Worm (Caenorhabditis elegans) whole organism, L2 larva: ENCODE results near the gene B0303.7.

Source experiments
- Y55F3AM.14 ChIP-seq: fragments of 200-800 bp; sonication (Bioruptor generic); optimal IDR thresholded peaks from 2 replicates; lab custom pipeline; 2018; ENCODE audit warnings: mild to moderate bottlenecking, missing genetic modification characterization, missing compliant biosample characterization
- ZK546.5 ChIP-seq: sonication (generic microtip); optimal IDR thresholded peaks from 2 replicates; lab custom pipeline; 2017; ENCODE audit warnings: missing biosample characterization, missing genetic modification characterization
- alr-1 ChIP-seq: fragments of 150-350 bp; optimal IDR thresholded peaks from 2 replicates; lab custom pipeline; 2014; ENCODE audit warnings: missing biosample characterization, missing genetic modification characterization
- ama-1 ChIP-seq: fragments of 150-350 bp; optimal IDR thresholded peaks from 2 replicates; lab custom pipeline; 2018; ENCODE audit warnings: inconsistent platforms
- blmp-1 ChIP-seq: sonication (generic microtip); optimal IDR thresholded peaks from 2 replicates; lab custom pipeline; 2017; ENCODE audit warnings: missing genetic modification characterization, mild to moderate bottlenecking, missing compliant biosample characterization, antibody characterized with exemption, moderate library complexity; ENCODE audit not compliant: insufficient read depth
- egl-27 ChIP-seq: sonication (generic microtip); optimal IDR thresholded peaks from 3 replicates; lab custom pipeline; 2017; ENCODE audit warnings: missing biosample characterization, missing genetic modification reagents, missing genetic modification characterization
- fos-1 ChIP-seq: fragments of 150-350 bp; optimal IDR thresholded peaks from 2 replicates; lab custom pipeline; 2014; ENCODE audit warnings: missing biosample characterization, missing genetic modification characterization
- lin-13 ChIP-seq: fragments of 150-350 bp; optimal IDR thresholded peaks from 2 replicates; lab custom pipeline; 2014; ENCODE audit warnings: missing biosample characterization, missing genetic modification reagents, missing genetic modification characterization
- lin-39 ChIP-seq: fragments of 150-350 bp; optimal IDR thresholded peaks from 2 replicates; lab custom pipeline; 2014; ENCODE audit warnings: missing biosample characterization, missing genetic modification reagents, missing genetic modification characterization
- lsy-2 ChIP-seq, 2 experiments: fragments of 150-350 bp in 1 of 2; sonication (generic microtip) in 1 of 2; optimal IDR thresholded peaks; 2 replicates each; lab custom pipeline; 2014 to 2017; ENCODE audit warnings: missing biosample characterization in 2 of 2, missing genetic modification characterization in 2 of 2
- mbf-1 ChIP-seq: sonication (generic microtip); optimal IDR thresholded peaks from 2 replicates; lab custom pipeline; 2017; ENCODE audit warnings: missing biosample characterization, missing genetic modification characterization
- nhr-11 ChIP-seq: fragments of 150-350 bp; optimal IDR thresholded peaks from 2 replicates; lab custom pipeline; 2014; ENCODE audit warnings: missing biosample characterization, missing genetic modification characterization
- nhr-12 ChIP-seq: fragments of 150-350 bp; optimal IDR thresholded peaks from 2 replicates; lab custom pipeline; 2014; ENCODE audit warnings: missing biosample characterization, missing genetic modification characterization
- nhr-129 ChIP-seq: fragments of 150-350 bp; optimal IDR thresholded peaks from 2 replicates; lab custom pipeline; 2014; ENCODE audit warnings: missing biosample characterization, missing genetic modification characterization
- nhr-21 ChIP-seq: fragments of 150-350 bp; optimal IDR thresholded peaks from 2 replicates; lab custom pipeline; 2014; ENCODE audit warnings: missing biosample characterization, missing genetic modification characterization
- nhr-23 ChIP-seq: fragments of 150-350 bp; optimal IDR thresholded peaks from 2 replicates; lab custom pipeline; 2014; ENCODE audit warnings: missing biosample characterization, missing genetic modification reagents, missing genetic modification characterization
- nhr-25 ChIP-seq: fragments of 150-350 bp; sonication (generic microtip); optimal IDR thresholded peaks from 3 replicates; lab custom pipeline; 2014; ENCODE audit warnings: missing biosample characterization, missing genetic modification characterization
- nhr-6 ChIP-seq: fragments of 150-350 bp; optimal IDR thresholded peaks from 2 replicates; lab custom pipeline; 2014; ENCODE audit warnings: missing biosample characterization, missing genetic modification characterization
- sem-4 ChIP-seq: fragments of 150-350 bp; optimal IDR thresholded peaks from 2 replicates; lab custom pipeline; 2014; ENCODE audit warnings: missing biosample characterization, missing genetic modification reagents, missing genetic modification characterization
- skn-1 ChIP-seq: sonication (generic microtip); optimal IDR thresholded peaks from 2 replicates; lab custom pipeline; 2017; ENCODE audit warnings: missing biosample characterization, missing genetic modification characterization
- sma-9 ChIP-seq, 2 experiments: fragments of 150-350 bp in 1 of 2; sonication (generic microtip) in 1 of 2; optimal IDR thresholded peaks; 2 replicates each; lab custom pipeline; 2014 to 2016; ENCODE audit warnings: missing genetic modification characterization in 2 of 2, mild to moderate bottlenecking in 1 of 2, missing biosample characterization in 1 of 2, missing compliant biosample characterization in 1 of 2, missing genetic modification reagents in 1 of 2, moderate library complexity in 1 of 2
- snpc-4 ChIP-seq: fragments of 150-350 bp; optimal IDR thresholded peaks from 2 replicates; lab custom pipeline; 2014; ENCODE audit warnings: missing biosample characterization, missing genetic modification characterization
- unc-55 ChIP-seq: fragments of 150-350 bp; sonication (generic microtip); optimal IDR thresholded peaks from 3 replicates; lab custom pipeline; 2014; ENCODE audit warnings: missing biosample characterization, missing genetic modification reagents, missing genetic modification characterization
- unc-62 ChIP-seq: fragments of 150-350 bp; optimal IDR thresholded peaks from 2 replicates; lab custom pipeline; 2014; ENCODE audit warnings: missing biosample characterization, missing genetic modification reagents, missing genetic modification characterization
- zag-1 ChIP-seq: fragments of 150-350 bp; optimal IDR thresholded peaks from 2 replicates; lab custom pipeline; 2014; ENCODE audit warnings: missing biosample characterization, missing genetic modification characterization
- ztf-1 ChIP-seq: fragments of 200-800 bp; sonication (Bioruptor generic); conservative IDR thresholded peaks from 2 replicates; pipeline ENCODE4 v1.3.6; 2022; ENCODE audit warnings: missing genetic modification characterization, missing compliant biosample characterization
- ztf-4 ChIP-seq: fragments of 150-350 bp; optimal IDR thresholded peaks from 2 replicates; lab custom pipeline; 2014; ENCODE audit warnings: missing biosample characterization, missing genetic modification characterization

Gene B0303.7

DNA sequence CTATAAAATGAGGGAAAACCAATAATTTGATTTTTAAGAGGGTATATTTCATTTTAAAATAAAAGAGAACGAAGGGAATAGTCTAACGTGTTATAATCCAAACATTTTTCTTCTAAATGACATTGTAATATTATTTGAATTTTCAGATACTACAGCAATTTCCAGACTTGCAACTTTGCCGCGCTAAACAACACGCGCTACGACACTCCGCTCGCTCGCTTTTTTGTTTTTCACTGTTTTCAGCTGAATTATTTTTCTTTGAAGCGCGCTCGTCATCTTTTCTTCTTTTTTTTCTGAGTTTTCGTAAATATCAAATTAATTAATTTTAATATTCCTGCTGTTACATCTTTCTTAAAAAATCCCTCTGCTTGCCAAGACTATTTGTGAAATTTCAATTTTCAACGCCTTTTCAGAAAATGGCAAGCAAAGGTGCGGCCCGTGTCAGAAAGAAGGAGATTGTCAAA lies 23.8 kb downstream of the B0303.7 start, which contains the start of gene mrpl-11:
TSS of gene mrpl-11 (plus strand) at position 414 of the 464 bp plus-strand sequence.
- TF ChIP-seq nhr-25 (tag; lab: Kevin White, UChicago) (no peak), lsy-2 (tag; optimal IDR thresholded peaks at IDR 0.05; lab: Kevin White, UChicago) (peak in 1 of 2 experiments; percentile 9), unc-55 (GFP tag; lab: Kevin White, UChicago) (peak; percentile 30), ama-1 (lab: Kevin White, UChicago) (no peak)

DNA sequence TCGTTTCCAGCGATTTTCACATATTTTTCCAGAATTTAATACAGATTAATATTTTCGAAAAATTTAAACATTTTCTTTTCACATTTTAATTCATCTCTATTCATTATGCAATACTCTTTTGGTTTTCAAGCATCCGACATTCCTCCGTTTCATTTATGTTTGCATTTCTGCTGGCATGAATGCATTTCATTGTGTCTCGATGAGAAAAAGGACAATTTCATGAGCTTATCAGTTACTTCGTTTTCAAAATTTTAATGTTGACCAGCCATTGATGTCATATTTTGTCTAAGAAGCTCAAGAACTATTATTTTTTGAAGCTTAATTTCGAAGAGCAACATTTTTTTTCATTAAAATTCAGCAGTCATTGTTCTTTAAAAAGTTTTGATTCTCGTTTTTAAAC lies 25.2 kb downstream of the B0303.7 start:
- TF ChIP-seq snpc-4 (tag; lab: Kevin White, UChicago) (no peak), fos-1 (tag; lab: Kevin White, UChicago) (peak; percentile 47), unc-55 (GFP tag; lab: Kevin White, UChicago) (no peak)
- TF ChIP-seq, all 48 proteins: peak for 1

DNA sequence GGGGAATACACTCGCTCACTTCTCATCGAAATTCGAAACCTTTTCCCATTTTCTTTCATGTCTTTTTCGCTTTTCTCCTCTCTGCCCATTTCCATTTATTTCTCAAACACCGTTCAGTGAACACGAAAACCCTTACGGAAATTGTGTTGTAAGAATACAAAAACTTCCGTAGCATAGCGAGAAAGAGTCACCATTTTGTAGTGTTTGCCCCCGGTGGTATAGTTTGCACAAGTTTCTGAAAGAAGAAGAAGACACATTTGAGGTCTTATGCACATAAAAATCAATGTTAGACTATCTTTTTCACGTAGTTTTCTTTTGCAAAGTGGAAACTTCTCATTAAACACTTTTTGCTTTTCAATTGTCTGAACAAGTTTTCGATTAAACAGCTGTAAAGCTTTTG lies 25.7 kb downstream of the B0303.7 start:
- TF ChIP-seq sem-4 (tag; lab: Kevin White, UChicago), result no peak
- no peak for TF ChIP-seq alr-1 (tag; lab: Kevin White, UChicago)
- TF ChIP-seq skn-1 (tag; lab: Kevin White, UChicago), result no peak
- no peak for TF ChIP-seq snpc-4 (tag; lab: Kevin White, UChicago)
- TF ChIP-seq ztf-4 (tag; lab: Kevin White, UChicago), result no peak
- no peak for TF ChIP-seq Y55F3AM.14
- TF ChIP-seq nhr-129 (tag; lab: Kevin White, UChicago), result no peak
- no peak for TF ChIP-seq unc-62 (GFP tag; lab: Kevin White, UChicago)
- no peak for TF ChIP-seq fos-1 (tag; lab: Kevin White, UChicago)
- no peak for TF ChIP-seq nhr-12 (tag; lab: Kevin White, UChicago)
- TF ChIP-seq nhr-6 (tag; lab: Kevin White, UChicago), result no peak
- no peak for TF ChIP-seq ama-1 (lab: Kevin White, UChicago)
- TF ChIP-seq nhr-23 (tag; lab: Kevin White, UChicago), result no peak
- no peak for TF ChIP-seq nhr-25 (tag; lab: Kevin White, UChicago)
- TF ChIP-seq, all 48 proteins: peak for 0

DNA sequence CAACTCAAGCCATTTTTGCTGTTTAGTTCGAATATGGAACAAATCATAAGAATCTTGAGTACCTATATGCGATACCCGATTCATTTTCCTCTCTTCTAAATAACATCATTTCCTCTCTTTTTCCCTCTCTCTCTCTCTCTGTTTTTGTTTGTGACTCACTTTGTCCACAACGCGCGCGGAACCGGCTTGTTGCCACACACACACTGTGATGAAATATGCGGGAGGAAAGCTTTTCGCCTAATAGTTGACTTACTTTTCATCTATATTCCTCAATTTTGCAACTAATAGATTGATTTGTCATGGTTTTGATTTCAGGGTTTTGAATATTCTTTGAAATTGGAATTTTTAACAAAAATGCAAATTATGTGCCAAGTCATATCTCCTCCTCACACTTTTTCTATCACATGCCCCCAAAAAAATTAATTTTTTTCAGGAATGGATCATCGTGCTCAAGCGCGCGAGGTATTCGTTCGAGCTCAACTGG lies 26.4 kb downstream of the B0303.7 start, which contains the start of gene hipr-1:
TSS of gene hipr-1 (plus strand) at position 434 of the 484 bp plus-strand sequence.
- TF ChIP-seq fos-1 (tag; lab: Kevin White, UChicago) (peak; percentile 9), zag-1 (tag; lab: Kevin White, UChicago) (no peak), unc-55 (GFP tag; lab: Kevin White, UChicago) (peak; percentile 12), nhr-12 (tag; lab: Kevin White, UChicago) (no peak), lin-39 (tag; lab: Kevin White, UChicago) (no peak), blmp-1 (tag; lab: Kevin White, UChicago) (no peak), nhr-21 (no peak)

DNA sequence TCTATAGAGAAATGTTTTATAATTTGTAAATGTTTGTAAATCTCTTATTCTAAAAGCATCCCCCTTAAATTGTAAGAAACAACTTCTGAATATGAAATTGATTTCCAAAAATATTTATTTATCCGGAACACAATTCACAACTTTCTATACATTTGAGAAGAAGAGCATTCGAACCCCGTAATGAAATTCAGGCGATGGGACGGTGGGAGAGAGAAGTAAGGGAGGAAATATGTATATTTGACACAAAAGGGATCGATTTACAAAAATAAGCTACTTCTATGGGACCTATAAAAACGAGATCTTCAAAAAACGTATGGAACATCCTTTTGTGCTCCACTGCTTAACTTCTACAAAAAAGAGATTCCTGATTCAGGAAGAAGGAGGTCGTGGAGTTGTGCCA lies 31.8 kb downstream of the B0303.7 start:
- TF ChIP-seq zag-1 (tag; lab: Kevin White, UChicago), result no peak
- no peak for TF ChIP-seq sma-9 (GFP tag; optimal IDR thresholded peaks at IDR 0.05; lab: Kevin White, UChicago)
- no peak for TF ChIP-seq sma-9 (tag; optimal IDR thresholded peaks at IDR 0.05; lab: Kevin White, UChicago)

DNA sequence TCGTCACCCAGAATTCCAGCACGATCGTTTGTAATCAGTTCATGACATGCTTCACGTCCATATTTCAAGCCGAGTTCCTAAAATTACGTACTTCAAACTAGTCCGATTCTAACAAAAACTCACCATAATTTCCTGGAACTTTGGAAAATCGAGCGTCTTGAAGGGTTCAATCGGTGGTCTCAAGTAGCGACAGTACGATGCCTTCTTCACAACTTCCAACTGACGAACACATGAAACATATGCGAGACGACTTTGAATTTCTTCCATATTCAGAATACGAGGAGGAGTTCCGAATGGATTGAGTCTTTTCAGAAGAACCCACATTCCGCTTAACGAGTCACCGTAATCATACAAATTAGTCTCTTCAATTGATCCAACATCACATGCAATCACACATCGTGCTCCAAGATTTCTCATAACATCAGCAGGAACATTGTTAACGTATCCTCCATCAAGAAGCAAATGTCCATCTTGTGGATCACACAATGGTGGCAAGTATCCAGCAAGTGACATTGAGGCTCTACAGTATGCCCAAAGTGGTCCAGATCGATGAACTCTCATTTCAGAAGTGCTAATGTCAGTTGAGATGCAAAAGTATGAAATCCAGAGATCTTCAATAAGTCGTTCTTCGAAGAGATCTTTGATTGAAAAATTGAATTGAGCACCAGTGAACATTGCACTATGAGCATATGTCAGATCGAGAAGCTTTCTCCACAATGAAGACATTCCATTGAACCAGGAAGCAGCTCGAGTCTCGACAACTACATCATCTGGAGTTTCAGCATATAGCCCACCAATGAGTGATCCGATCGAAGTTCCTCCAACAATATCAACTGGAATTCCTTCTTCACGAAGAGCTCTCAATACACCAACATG lies 32.8 kb downstream of the B0303.7 start:
- no peak for TF ChIP-seq lin-13 (GFP tag; lab: Kevin White, UChicago)
- TF ChIP-seq mbf-1 (tag; lab: Kevin White, UChicago), result no peak
- no peak for TF ChIP-seq fos-1 (tag; lab: Kevin White, UChicago)
- TF ChIP-seq ztf-1 (GFP tag; lab: Robert Waterston, UW), result no peak
- TF ChIP-seq nhr-25 (tag; lab: Kevin White, UChicago), result no peak
- TF ChIP-seq ZK546.5 (tag; lab: Kevin White, UChicago), result no peak
- no peak for TF ChIP-seq skn-1 (tag; lab: Kevin White, UChicago)
- TF ChIP-seq nhr-11, result no peak
- no peak for TF ChIP-seq egl-27 (tag; lab: Kevin White, UChicago)
